Fruit fly (Drosophila melanogaster): ENCODE data around the gene mei-9.
"Not testable (repeated sequence)": the region's sequence is repeated elsewhere in the genome, so short reads cannot be mapped to it uniquely, and the experiment has no call there.

Gene mei-9

dm6 chrX:4318701-4319100 lies at the start of gene mei-9:
TSS of gene mei-9 (minus strand) at chrX:4318801.
- not testable (repeated sequence) for TF ChIP-seq CG6765, Sry-β, shn (GFP tag; optimal IDR thresholded peaks at IDR 0.05)

- TF ChIP-seq CG4424 (GFP tag; optimal IDR thresholded peaks at IDR 0.05) (no peak), rib (GFP tag; IDR thresholded peaks at IDR 0.05) (no peak), sug (tag; optimal IDR thresholded peaks at IDR 0.05) (no peak), CG14441 (GFP tag; IDR thresholded peaks at IDR 0.05) (no peak), CG12942 (GFP tag; optimal IDR thresholded peaks at IDR 0.05) (no peak), CG14667 (GFP tag; IDR thresholded peaks at IDR 0.05) (no peak), jumu (GFP tag; optimal IDR thresholded peaks at IDR 0.05) (peak; percentile 47), ATbp (GFP tag; optimal IDR thresholded peaks at IDR 0.05) (no peak), CG11504 (tag; optimal IDR thresholded peaks at IDR 0.05) (no peak), luna (GFP tag; optimal IDR thresholded peaks at IDR 0.05) (no peak), jigr1 (GFP tag; IDR thresholded peaks at IDR 0.05) (no peak), CG2120 (GFP tag; optimal IDR thresholded peaks at IDR 0.05) (peak; percentile 34), HmgZ (tag; optimal IDR thresholded peaks at IDR 0.05) (peak; percentile 82), CG15514 (GFP tag; optimal IDR thresholded peaks at IDR 0.05) (peak; percentile 71), gro (GFP tag; optimal IDR thresholded peaks at IDR 0.05) (peak; percentile 47), Hr3 (GFP tag; optimal IDR thresholded peaks at IDR 0.05) (no peak), HLH4C (GFP tag; IDR thresholded peaks at IDR 0.05; ENCODE audit: partially characterized antibody) (peak; percentile 70), zen (tag; optimal IDR thresholded peaks at IDR 0.05) (peak; percentile 37), CG15601 (tag; optimal IDR thresholded peaks at IDR 0.05) (peak; percentile 17), CG5245 (GFP tag; optimal IDR thresholded peaks at IDR 0.05) (no peak), gcm2 (GFP tag; optimal IDR thresholded peaks at IDR 0.05) (no peak), Mad (GFP tag; optimal IDR thresholded peaks at IDR 0.05) (no peak), unpg (GFP tag; optimal IDR thresholded peaks at IDR 0.05) (no peak), CG10462 (GFP tag; optimal IDR thresholded peaks at IDR 0.05) (no peak), CG6791 (GFP tag; IDR thresholded peaks at IDR 0.05; ENCODE audit: partially characterized antibody) (peak; percentile 87), btn (GFP tag; optimal IDR thresholded peaks at IDR 0.05) (no peak), mam (GFP tag; optimal IDR thresholded peaks at IDR 0.05) (peak; percentile 53), CG12299 (tag; optimal IDR thresholded peaks at IDR 0.05) (no peak), C15 (GFP tag; IDR thresholded peaks at IDR 0.05) (no peak), CG7987 (GFP tag; optimal IDR thresholded peaks at IDR 0.05) (no peak), kni (GFP tag; optimal IDR thresholded peaks at IDR 0.05) (no peak), hbn (GFP tag; IDR thresholded peaks at IDR 0.05; ENCODE audit: partially characterized antibody) (peak; percentile 77), CG17328 (GFP tag; IDR thresholded peaks at IDR 0.05) (no peak), E2f2 (GFP tag; IDR thresholded peaks at IDR 0.05) (peak; percentile 41), phol (tag; optimal IDR thresholded peaks at IDR 0.05) (peak; percentile 49), Xrp1 (GFP tag; IDR thresholded peaks at IDR 0.05) (no peak), row (GFP tag; IDR thresholded peaks at IDR 0.05) (no peak), B-H1 (GFP tag; IDR thresholded peaks at IDR 0.05) (no peak), cg (GFP tag; optimal IDR thresholded peaks at IDR 0.05) (no peak), Fer1 (GFP tag; optimal IDR thresholded peaks at IDR 0.05) (no peak), CG1603 (tag; optimal IDR thresholded peaks at IDR 0.05) (peak; percentile 82), NK7.1 (GFP tag; optimal IDR thresholded peaks at IDR 0.05) (no peak), Nf-YB (GFP tag; optimal IDR thresholded peaks at IDR 0.05) (peak; percentile 59), salm (tag; optimal IDR thresholded peaks at IDR 0.05) (no peak), ewg (GFP tag; optimal IDR thresholded peaks at IDR 0.05) (peak; percentile 24), CG6272 (GFP tag; IDR thresholded peaks at IDR 0.05) (no peak), hb (GFP tag; IDR thresholded peaks at IDR 0.05; ENCODE audit: partially characterized antibody) (peak; percentile 74)
These were observed 47.6 kb upstream of the mei-9 start, which contains the start of gene CG3626 for dm6 chrX:4366196-4366595. TSS of gene CG3626 (plus strand) at chrX:4366417.
